Worm (Caenorhabditis elegans): ENCODE data around the gene B0454.8.

The B0454.8 gene

DNA sequence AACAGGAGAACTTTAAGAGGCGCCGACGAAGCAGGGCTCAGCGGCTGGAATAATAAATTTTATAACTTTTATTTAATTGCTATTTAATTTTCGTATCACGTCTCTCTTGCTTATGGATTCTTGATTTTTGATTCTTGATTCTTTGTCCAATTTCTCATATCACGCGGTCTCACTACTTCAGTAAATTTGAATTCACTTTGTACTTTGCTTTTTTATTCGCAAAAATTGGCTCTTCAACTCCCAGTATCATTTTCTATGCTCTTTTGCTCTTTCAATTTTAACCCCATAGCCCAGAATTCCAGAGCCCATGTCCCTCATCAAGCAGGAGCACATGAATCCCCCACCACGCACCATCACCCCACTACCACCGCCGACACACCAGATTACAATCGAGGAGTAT is 41.0 kb downstream of the B0454.8 start, which contains the start of gene lido-10:
Gene lido-10, plus strand, starts transcription at position 301 of the 400 bp plus-strand sequence.
- no peak for TF ChIP-seq dve-1 (tag; optimal IDR thresholded peaks at IDR 0.05; ENCODE audit: insufficient read depth)
- TF ChIP-seq ceh-20 (GFP tag; IDR thresholded peaks at IDR 0.05): no peak
- no peak for TF ChIP-seq madf-9 (GFP tag; conservative IDR thresholded peaks at IDR 0.05)
- TF ChIP-seq nhr-111 (GFP tag; optimal IDR thresholded peaks at IDR 0.05): no peak
- TF ChIP-seq saeg-2 (GFP tag; IDR thresholded peaks at IDR 0.05): no peak

DNA sequence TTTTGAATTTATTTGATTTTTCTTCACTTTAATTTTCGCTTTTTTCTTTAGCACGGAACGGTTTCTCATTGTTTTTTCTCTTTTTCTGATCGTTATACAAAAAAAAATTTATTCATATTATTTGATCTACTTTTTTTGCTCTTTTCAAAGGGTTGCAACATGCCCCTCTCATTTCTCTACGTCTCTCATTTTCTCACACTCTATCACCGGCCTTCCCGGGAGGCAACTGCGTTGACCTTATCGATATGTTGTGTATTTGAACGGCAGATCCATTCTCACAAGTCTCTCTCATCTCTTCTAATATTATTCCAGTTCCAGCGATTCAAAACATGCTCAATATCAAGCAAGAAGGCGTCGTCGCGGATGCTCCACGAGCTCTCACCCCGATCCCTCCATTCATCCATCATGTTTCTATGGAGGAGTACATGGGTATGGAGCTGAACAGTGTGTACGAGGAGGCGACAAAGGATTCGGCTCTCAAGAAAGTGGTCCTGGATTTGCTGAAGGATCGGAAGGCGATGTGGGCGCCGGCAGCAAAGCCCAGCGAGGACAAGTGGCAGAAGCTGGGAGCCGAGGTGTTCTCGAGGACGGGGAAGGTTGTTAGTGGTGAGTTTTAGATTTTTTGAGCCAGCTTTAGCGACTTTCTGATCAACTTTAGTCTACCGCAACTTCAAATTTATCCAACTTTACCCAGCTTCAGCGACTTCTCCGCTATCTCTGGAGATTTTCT is 42.6 kb downstream of the B0454.8 start, which contains the start of gene lido-9:
Gene lido-9, plus strand, starts transcription at position 234 of the 730 bp plus-strand sequence.
- no peak for TF ChIP-seq dpl-1 (GFP tag; optimal IDR thresholded peaks at IDR 0.05)
- peak; percentile 38 for TF ChIP-seq duxl-1 (tag; optimal IDR thresholded peaks at IDR 0.05; ENCODE audit: poor library complexity)
- no peak for TF ChIP-seq lin-29 (GFP tag; IDR thresholded peaks at IDR 0.05)
- TF ChIP-seq set-16 (GFP tag; IDR thresholded peaks at IDR 0.05): peak; percentile 67
- TF ChIP-seq tra-1 (GFP tag; IDR thresholded peaks at IDR 0.05): no peak
- TF ChIP-seq dmd-8 (GFP tag; IDR thresholded peaks at IDR 0.05): 0 out of 2 replicates have a peak, but pooled peaks have one; percentile 4
- TF ChIP-seq ceh-44 (GFP tag; IDR thresholded peaks at IDR 0.05): no peak

DNA sequence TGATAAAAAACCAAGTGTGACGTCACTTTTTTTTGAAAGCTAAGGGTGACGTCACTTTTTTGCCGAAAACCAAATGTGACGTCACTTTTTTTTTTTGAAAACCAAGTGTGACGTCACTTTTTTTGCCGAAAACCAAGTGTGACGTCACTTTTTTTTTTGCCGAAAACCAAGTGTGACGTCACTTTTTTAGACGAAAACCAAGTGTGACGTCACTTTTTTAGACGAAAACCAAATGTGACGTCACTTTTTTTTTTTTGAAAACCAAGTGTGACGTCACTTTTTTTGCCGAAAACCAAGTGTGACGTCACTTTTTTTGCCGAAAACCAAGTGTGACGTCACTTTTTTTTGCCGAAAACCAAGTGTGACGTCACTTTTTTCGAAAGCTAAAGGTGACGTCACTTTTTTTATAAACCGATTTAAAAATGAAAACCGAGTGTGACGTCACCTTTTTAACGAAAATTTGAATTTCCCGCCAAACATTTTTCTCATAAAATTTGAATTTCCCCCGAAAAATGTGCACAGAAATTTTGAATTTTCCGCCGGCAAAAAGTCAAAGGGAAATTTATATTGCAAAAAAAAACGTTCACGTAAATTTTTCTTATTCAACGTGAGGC is 45.3 kb downstream of the B0454.8 start:
- no peak for TF ChIP-seq zfp-2 (tag; optimal IDR thresholded peaks at IDR 0.05)
- no peak for TF ChIP-seq daf-8 (GFP tag; IDR thresholded peaks at IDR 0.05)
- no peak for TF ChIP-seq ztf-11 (tag; optimal IDR thresholded peaks at IDR 0.05)
- peak; percentile 16 for TF ChIP-seq duxl-1 (tag; optimal IDR thresholded peaks at IDR 0.05; ENCODE audit: poor library complexity)
- no peak for TF ChIP-seq mxl-3 (GFP tag; optimal IDR thresholded peaks at IDR 0.05)
- TF ChIP-seq arid-1 (GFP tag; conservative IDR thresholded peaks at IDR 0.05): no peak

DNA sequence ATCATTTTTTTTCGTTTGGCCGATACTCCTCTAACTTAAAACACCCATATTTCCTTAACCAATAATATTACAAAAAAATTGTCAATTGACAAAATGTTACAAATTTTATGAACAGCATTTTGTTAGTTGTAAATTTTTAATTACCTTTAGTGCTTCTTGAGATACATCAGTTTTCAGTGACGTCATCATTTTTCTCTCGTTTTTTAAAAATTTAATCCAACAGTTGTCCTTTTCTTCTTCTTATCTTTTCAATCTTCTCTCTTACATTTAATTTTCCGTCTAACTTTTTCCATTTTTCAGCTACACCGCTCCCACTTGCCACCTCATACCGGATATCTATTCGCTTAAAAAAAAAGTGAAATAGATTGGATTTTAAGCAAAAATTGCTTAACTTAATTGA is 46.5 kb downstream of the B0454.8 start, which contains the start of gene lido-8:
Gene lido-8, plus strand, starts transcription at position 301 of the 400 bp plus-strand sequence.
- TF ChIP-seq aha-1 (tag) (peak; percentile 52), fkh-10 (GFP tag; optimal IDR thresholded peaks at IDR 0.05) (no peak)

DNA sequence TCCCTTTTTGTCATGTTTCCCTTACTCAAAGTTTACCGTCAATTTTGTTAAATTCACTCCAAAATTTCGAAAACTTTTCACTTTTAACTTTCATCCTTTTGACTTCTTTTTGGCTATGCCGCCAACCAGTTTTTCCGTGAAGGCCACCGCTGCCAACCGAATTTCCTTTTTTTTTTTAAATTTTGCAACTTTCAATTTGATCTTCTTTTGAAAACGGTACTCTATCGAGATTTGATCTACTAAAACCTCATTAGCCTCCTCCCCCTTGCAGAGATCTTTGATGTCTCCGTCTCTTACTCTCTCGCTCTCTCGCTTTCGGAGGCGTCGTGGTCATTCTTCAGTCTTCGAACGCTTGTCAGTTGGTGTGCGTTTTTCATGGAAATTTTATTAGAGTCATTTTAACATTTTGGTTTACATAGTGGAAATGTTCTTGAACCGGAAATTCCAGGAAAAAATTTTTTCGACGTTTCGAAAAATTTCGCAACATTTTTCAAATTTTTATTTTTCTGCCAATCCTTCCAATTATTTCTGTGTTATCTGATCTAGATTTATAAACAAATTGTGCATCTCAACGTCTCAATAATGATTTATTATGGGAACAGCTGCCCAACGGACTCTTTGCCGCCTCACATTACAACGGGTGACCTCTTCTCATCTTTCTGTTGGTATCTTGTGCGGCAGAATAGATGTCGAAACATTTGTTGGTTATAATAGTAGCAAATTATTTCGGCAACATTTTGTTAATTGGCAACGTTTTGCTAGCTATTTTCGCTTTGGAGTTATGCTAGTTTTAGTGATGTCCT is 48.5 kb downstream of the B0454.8 start:
- TF ChIP-seq fkh-10 (GFP tag; optimal IDR thresholded peaks at IDR 0.05) (no peak), ceh-20 (GFP tag; IDR thresholded peaks at IDR 0.05) (0 out of 2 replicates have a peak, but pooled peaks have one; percentile 10), lin-38 (GFP tag; IDR thresholded peaks at IDR 0.05) (no peak), aha-1 (tag) (peak; percentile 77)

DNA sequence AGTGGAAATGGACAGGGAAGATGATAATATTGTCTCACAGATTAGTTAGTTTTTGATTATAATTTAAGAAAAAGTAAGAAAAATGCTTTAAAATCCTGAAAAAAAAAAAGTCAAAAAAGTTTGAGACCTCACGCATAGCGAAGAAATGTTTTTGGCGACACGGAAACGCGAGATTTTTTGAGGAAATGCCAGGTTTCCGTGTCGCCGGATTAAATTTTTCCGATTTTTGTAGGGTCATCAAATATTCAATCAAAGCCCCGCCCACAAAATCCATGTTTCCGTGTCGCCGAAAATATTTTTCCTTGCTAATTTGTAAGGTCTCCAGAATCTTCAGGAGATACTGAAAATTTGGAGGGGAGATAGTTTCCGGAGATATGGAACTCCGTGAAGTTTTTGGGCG is 51.0 kb downstream of the B0454.8 start:
- peak; percentile 53 for TF ChIP-seq mes-2 (tag; optimal IDR thresholded peaks at IDR 0.05; ENCODE audit: poor library complexity, severe bottlenecking)
- no peak for TF ChIP-seq fkh-10 (GFP tag; optimal IDR thresholded peaks at IDR 0.05)

DNA sequence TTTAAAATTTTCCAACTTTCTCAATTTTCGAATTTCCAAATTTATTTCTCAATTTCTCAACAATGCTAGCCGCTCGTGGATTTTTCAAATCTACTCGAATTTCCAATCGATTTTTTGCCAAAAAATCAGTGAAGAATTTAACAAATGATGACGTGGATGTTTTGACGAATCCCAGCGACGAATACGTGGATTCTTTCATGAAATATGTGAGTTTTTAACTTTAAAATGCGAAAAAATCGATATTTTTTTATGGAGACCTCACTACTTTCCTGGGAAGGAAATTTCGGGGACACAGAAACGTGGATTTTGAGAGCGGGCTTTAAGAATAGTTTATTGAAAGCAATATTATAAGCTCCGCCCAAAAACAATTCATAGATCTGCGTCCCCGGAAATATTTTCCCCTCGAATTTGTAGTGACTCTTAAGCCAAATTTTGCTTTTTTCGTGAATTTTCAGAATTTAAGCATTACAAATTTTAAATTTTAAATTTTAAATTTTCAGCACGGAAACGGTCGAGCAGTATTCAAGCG is 51.6 kb downstream of the B0454.8 start, which contains the start of gene K08A2.2:
Gene K08A2.2, plus strand, starts transcription at position 51 of the 529 bp plus-strand sequence.
- TF ChIP-seq skn-1 (tag; optimal IDR thresholded peaks at IDR 0.05) (no peak), madf-9 (GFP tag; conservative IDR thresholded peaks at IDR 0.05) (no peak), T20F7.1 (GFP tag; optimal IDR thresholded peaks at IDR 0.05) (no peak), unc-130 (GFP tag; optimal IDR thresholded peaks at IDR 0.05) (peak; percentile 31), ZK337.2 (GFP tag; IDR thresholded peaks at IDR 0.05) (0 out of 2 replicates have a peak, but pooled peaks have one; percentile 34), mes-2 (tag; optimal IDR thresholded peaks at IDR 0.05; ENCODE audit: poor library complexity, severe bottlenecking) (peak; percentile 91), vab-7 (GFP tag; IDR thresholded peaks at IDR 0.05) (no peak), D1046.2 (GFP tag; IDR thresholded peaks at IDR 0.05) (no peak), ceh-28 (tag; optimal IDR thresholded peaks at IDR 0.05) (no peak), ceh-44 (GFP tag; IDR thresholded peaks at IDR 0.05) (0 out of 2 replicates have a peak, but pooled peaks have one; percentile 46), attf-4 (tag; optimal IDR thresholded peaks at IDR 0.05) (no peak), dmd-9 (GFP tag; IDR thresholded peaks at IDR 0.05) (peak; percentile 18; the same call in 1 of the 2 replicates), hif-1 (tag; optimal IDR thresholded peaks at IDR 0.05) (peak in 1 of 2 experiments; percentile 35), ceh-62 (tag; optimal IDR thresholded peaks at IDR 0.05) (no peak)

All from whole organism, L4 larva.